Worm (Caenorhabditis elegans): Measurements from ENCODE around the gene dmd-8.

DNA sequence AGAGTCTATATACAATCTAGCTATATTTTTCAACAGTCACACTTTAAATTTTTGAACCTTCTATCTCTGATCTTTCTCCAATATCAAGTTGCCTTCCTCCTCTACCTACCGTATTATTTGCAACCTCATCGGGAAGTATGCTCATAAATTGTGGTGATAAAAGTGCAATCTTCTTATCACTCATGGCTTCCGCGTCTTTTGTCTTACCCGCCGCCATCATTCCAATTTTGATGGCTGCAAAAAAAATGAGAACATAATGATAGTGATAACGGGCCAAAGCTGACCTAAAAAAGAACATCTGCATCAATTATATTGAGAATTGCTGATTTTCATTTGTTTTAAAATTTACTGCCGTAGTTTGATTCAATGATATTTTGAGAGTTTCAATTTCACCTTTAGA, 40.5 kb upstream of the dmd-8 start:
- TF ChIP-seq nhr-11 (tag; optimal IDR thresholded peaks at IDR 0.05) (no peak), Y5F2A.4 (GFP tag; optimal IDR thresholded peaks at IDR 0.05) (no peak), ama-1 (optimal IDR thresholded peaks at IDR 0.05) (no peak), duxl-1 (tag; optimal IDR thresholded peaks at IDR 0.05; ENCODE audit: poor library complexity) (no peak), D1046.2 (GFP tag; IDR thresholded peaks at IDR 0.05) (no peak), nhr-76 (tag; optimal IDR thresholded peaks at IDR 0.05) (no peak), T20F7.1 (GFP tag; optimal IDR thresholded peaks at IDR 0.05) (no peak), mep-1 (tag; optimal IDR thresholded peaks at IDR 0.05) (no peak)

Measured in whole organism, L4 larva.